Worm (Caenorhabditis elegans) whole organism, midembryonic: ENCODE results near the gene F54H12.8.

Experiments
- T22C8.4 ChIP-seq: fragments of 200-800 bp; sonication (Bioruptor generic); IDR thresholded peaks from 2 replicates; pipeline ENCODE4 v1.3.6; 2022; ENCODE audit warnings: missing genetic modification characterization, missing compliant biosample characterization
- cog-1 ChIP-seq: sonication (generic microtip); optimal IDR thresholded peaks from 2 replicates; lab custom pipeline; 2016; ENCODE audit warnings: missing genetic modification characterization, missing compliant biosample characterization
- flt-1 ChIP-seq: fragments of 200-800 bp; sonication (Bioruptor generic); IDR thresholded peaks from 2 replicates; pipeline ENCODE4 v1.3.6; 2022; ENCODE audit warnings: missing genetic modification characterization, missing compliant biosample characterization
- klf-2 ChIP-seq: fragments of 200-800 bp; sonication (Bioruptor generic); conservative IDR thresholded peaks from 2 replicates; pipeline ENCODE4 v1.3.6; 2022; ENCODE audit warnings: missing genetic modification reagents, missing genetic modification characterization, missing compliant biosample characterization
- med-1 ChIP-seq: sonication (generic microtip); optimal IDR thresholded peaks from 2 replicates; lab custom pipeline; 2017; ENCODE audit warnings: missing genetic modification characterization, mild to moderate bottlenecking, missing compliant biosample characterization, antibody characterized with exemption, missing genetic modification reagents; ENCODE audit not compliant: insufficient read depth
- ref-1 ChIP-seq: fragments of 200-800 bp; sonication (Bioruptor generic); conservative IDR thresholded peaks from 2 replicates; pipeline ENCODE4 v1.3.6; 2022; ENCODE audit warnings: missing genetic modification reagents, missing genetic modification characterization, missing compliant biosample characterization
- tab-1 ChIP-seq: fragments of 200-800 bp; sonication (Bioruptor generic); IDR thresholded peaks from 2 replicates; pipeline ENCODE4 v1.3.6; 2022; ENCODE audit warnings: missing genetic modification characterization, missing compliant biosample characterization
- ztf-23 ChIP-seq: fragments of 200-800 bp; sonication (Bioruptor generic); IDR thresholded peaks from 2 replicates; pipeline ENCODE4 v1.3.6; 2022; ENCODE audit warnings: missing genetic modification reagents, missing genetic modification characterization, missing compliant biosample characterization
- ztf-29 ChIP-seq: fragments of 200-800 bp; sonication (Bioruptor generic); IDR thresholded peaks from 2 replicates; pipeline ENCODE4 v1.3.6; 2022; ENCODE audit warnings: missing genetic modification reagents, missing genetic modification characterization, missing compliant biosample characterization

Gene F54H12.8

DNA sequence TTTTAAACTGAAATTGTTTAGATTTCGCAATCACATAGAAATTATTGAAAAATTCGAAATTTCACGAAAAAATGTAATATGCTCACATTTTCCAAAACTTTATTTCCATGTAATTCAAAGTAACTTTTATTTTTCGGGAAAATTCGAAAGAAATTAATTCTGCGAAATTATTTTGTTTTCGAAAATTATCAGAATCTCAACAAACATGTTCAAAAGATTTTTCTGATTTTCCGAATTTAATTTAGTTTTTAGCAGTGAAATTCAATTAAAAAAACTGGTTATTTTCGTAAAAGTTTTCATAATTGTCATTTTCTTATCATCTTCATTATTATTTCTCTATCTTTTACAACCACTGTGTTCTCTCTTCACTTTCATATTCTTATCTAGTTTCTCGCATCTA, 35.8 kb downstream of the F54H12.8 start, which contains the start of gene ran-2:
ran-2 (plus strand) TSS at position 301 of the 400 bp plus-strand sequence.
- TF ChIP-seq med-1 (no peak), ztf-23 (no peak), tab-1 (GFP tag; lab: Robert Waterston, UW) (no peak), flt-1 (GFP tag; lab: Robert Waterston, UW) (no peak), cog-1 (tag; lab: Kevin White, UChicago) (no peak), klf-2 (no peak)

DNA sequence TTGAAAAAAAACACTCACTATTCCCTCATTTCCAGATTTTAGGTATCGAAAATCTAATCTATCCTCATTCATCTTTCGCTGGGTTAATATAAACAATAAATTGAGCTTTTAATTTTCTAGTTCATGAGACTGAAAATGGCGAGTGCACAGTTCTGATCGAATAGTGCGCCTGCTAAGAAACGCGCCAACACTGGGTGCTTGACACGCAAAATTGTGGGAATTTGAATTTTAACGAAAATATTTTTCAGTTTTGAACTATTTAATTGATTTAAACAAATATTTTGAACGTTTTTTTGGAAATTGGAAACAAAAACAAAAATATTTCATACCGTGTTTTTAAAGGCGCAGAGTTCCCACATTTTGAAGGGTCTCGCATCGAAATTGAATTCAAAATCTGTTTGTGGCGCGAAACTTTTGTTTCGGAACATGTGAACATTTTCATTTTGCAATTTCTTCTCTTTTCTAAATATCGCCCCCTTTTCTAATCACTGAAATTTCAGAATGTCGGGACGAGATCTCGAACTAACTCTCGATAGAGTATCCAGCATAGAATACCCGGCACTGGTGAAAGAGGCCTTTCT, 40.4 kb downstream of the F54H12.8 start, which contains the start of the genes C29E4.13 and npp-15:
C29E4.13 (minus strand) TSS at position 169 of the 581 bp plus-strand sequence.
npp-15 (plus strand) TSS at position 495 of the 581 bp plus-strand sequence.
- TF ChIP-seq med-1 (no peak), T22C8.4 (GFP tag; lab: Robert Waterston, UW) (no peak), klf-2 (no peak), flt-1 (GFP tag; lab: Robert Waterston, UW) (no peak), cog-1 (tag; lab: Kevin White, UChicago) (no peak), ztf-23 (no peak)

DNA sequence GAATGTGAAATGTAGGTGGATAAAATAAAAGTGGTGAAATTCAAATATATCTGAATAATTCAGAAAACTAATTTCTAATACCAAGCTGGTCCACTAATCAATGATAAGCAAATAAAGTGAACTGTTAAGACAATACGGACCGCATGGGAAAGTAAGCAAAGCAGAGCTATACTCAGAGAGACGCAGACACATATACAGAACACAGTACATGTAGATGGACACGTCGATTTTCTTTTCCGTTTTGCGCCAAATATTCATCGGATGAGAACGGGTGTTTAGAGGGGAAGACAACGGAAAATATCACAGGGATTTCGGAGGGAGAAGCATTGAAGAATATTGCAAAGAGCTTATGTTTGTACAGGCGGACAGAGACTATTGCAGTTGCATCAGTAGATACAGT, 43.1 kb downstream of the F54H12.8 start:
- TF ChIP-seq flt-1 (GFP tag; lab: Robert Waterston, UW) (no peak), klf-2 (no peak), tab-1 (GFP tag; lab: Robert Waterston, UW) (no peak), med-1 (no peak), ztf-29 (no peak), cog-1 (tag; lab: Kevin White, UChicago) (no peak), ztf-23 (no peak), ref-1 (no peak), T22C8.4 (GFP tag; lab: Robert Waterston, UW) (no peak)

DNA sequence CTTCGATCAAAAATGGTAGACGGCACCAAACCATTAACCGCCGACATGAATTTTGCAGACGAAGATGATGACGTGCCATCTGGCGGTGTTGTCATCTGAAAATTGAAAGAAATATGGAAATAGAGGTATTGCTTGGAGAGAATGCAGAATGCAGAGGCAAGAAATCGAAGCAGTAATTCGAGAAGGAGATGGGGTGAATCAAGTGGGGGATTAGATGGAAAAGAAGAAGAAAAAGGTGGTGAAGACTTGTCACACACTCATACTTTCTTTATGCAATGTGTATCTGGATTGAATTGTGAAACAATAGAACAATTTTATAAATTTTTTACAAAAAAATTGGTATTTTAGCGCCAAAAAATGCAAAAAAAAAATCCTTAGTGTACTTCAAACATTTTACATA, 44.2 kb downstream of the F54H12.8 start, which contains the start of gene tag-250:
tag-250 (minus strand) TSS at position 101 of the 400 bp plus-strand sequence.
- TF ChIP-seq tab-1 (GFP tag; lab: Robert Waterston, UW) (no peak), ztf-23 (no peak), ref-1 (no peak), T22C8.4 (GFP tag; lab: Robert Waterston, UW) (no peak)

DNA sequence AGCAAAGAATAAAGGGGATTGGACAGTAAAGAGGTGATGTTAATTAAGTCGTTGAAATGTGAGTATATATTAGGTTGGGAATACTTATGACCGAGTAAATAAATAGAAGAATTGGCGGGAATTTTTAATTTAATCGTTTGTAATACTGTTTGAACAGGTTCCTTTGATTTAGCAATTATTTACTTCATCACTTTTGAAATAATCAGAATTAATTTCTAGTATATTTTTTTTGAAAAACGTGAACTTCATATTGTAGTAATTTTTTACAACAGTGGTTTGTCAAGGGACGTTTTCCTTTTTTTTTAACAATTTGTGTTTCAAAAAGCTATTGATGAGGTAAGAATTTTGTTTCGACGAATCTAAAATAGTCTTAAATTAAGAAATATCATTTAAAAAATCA, 46.8 kb downstream of the F54H12.8 start, which contains the start of gene C29E4.17:
C29E4.17 (plus strand) TSS at position 301 of the 400 bp plus-strand sequence.
- TF ChIP-seq flt-1 (GFP tag; lab: Robert Waterston, UW) (no peak), cog-1 (tag; lab: Kevin White, UChicago) (no peak)

DNA sequence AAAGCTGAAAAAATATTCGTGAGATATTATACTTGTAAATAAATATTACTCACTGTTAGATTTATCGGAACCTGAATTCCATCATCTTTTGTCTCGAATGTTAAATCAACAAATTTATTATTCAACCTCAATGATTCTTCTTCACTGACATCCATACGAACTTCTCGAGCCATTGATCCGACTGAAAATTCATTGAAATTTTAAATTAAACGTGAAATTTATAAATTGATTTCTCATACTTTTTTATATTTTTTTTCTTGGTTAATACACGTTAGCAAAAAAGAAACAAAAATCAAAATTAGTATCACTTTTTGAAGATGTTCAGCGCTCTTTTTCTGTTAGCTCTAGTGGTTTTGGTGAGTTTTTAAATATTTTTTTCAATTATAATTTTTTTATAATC, 49.2 kb downstream of the F54H12.8 start, which contains the start of gene C29E4.14:
C29E4.14 (plus strand) TSS at position 301 of the 400 bp plus-strand sequence.
- no peak for TF ChIP-seq ztf-29
- no peak for TF ChIP-seq flt-1 (GFP tag; lab: Robert Waterston, UW)
- TF ChIP-seq tab-1 (GFP tag; lab: Robert Waterston, UW): no peak
- TF ChIP-seq ztf-23: no peak
- TF ChIP-seq cog-1 (tag; lab: Kevin White, UChicago): no peak
- TF ChIP-seq med-1: no peak
- no peak for TF ChIP-seq klf-2
- no peak for TF ChIP-seq ref-1
- TF ChIP-seq T22C8.4 (GFP tag; lab: Robert Waterston, UW): no peak

DNA sequence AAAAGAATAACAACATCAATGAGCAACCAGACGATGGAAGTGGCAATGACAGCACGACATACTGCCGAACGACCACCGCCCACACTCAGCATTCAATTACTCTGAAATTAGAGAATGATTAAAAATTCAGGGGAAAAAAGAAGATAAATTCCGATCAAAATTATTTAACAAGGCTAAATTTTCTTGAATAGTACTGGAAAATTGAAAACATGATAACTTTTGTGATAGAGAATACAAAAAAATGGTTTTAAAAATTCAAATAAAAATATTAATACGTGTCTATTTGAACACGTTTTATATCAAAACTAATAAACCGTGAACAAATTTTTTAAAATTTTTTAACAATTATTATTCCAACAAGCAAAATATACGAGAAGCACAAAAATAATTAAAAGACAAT, 51.4 kb downstream of the F54H12.8 start, which contains the start of gene gly-3:
gly-3 (minus strand) TSS at position 101 of the 400 bp plus-strand sequence.
- no peak for TF ChIP-seq ref-1
- no peak for TF ChIP-seq flt-1 (GFP tag; lab: Robert Waterston, UW)
- TF ChIP-seq ztf-29: no peak
- TF ChIP-seq T22C8.4 (GFP tag; lab: Robert Waterston, UW): no peak
- TF ChIP-seq tab-1 (GFP tag; lab: Robert Waterston, UW): no peak
- TF ChIP-seq cog-1 (tag; lab: Kevin White, UChicago): no peak
- no peak for TF ChIP-seq klf-2
- no peak for TF ChIP-seq ztf-23
- TF ChIP-seq med-1: no peak
